Worm (Caenorhabditis elegans): ENCODE data around the gene T20D4.3.

T20D4.3 gene

DNA sequence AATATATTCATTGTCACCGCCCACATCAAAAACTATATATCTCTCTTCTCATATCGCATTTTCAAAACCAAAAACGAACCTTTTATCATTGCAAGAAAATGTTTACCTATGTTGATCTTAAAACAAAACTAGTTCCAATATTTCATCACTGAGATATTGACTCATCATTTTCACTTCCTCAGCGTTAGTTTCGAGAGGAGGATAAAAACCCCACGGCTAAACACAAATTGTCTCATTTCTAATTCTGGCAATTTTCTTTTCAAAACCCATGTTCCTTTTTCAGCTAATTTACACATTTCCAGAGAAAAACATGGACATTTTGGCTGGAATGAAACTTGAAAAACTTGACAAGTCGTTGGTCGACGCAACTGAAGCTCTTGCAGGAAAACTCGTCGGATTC is 9.4 kb upstream of the T20D4.3 start, which contains the start of gene T20D4.7:
Gene T20D4.7, plus strand, starts transcription at position 301 of the 400 bp plus-strand sequence.
- TF ChIP-seq egl-27 (tag; optimal IDR thresholded peaks at IDR 0.05): no peak
- no peak for TF ChIP-seq C34B4.2 (tag; optimal IDR thresholded peaks at IDR 0.05)
- TF ChIP-seq lin-39 (tag; optimal IDR thresholded peaks at IDR 0.05): no peak
- TF ChIP-seq efl-1 (optimal IDR thresholded peaks at IDR 0.05): no peak
- no peak for TF ChIP-seq efl-1 (GFP tag; optimal IDR thresholded peaks at IDR 0.05 in 1 of 2)
- TF ChIP-seq nhr-19 (GFP tag; conservative IDR thresholded peaks at IDR 0.05): no peak

DNA sequence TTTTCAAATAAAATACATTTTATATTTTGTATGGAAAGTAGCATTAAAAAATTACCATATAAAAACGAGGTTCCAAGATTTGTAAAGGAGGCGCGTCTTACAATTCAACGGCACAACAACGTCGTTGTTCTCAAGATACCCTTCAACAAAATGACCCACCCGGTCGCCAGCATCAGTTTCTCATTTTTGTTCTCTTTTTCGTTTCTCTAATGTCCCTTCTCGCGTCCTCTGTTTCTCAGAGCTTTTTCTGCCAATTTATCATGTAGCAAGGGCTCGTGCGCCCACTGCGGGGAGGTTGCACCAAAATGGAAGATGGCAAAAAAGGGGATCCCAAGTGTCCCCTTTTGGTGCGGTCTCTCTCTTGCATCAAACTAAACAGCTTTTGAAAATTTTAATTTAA is 8.5 kb upstream of the T20D4.3 start:
- TF ChIP-seq lin-15B (tag; optimal IDR thresholded peaks at IDR 0.05) (no peak), ztf-11 (tag; optimal IDR thresholded peaks at IDR 0.05) (no peak), dsc-1 (tag; optimal IDR thresholded peaks at IDR 0.05) (peak; percentile 14), ceh-63 (GFP tag; optimal IDR thresholded peaks at IDR 0.05) (no peak), grh-1 (GFP tag; IDR thresholded peaks at IDR 0.05) (no peak), mab-9 (GFP tag; IDR thresholded peaks at IDR 0.05) (no peak), ceh-88 (GFP tag; IDR thresholded peaks at IDR 0.05) (no peak), nhr-47 (tag; optimal IDR thresholded peaks at IDR 0.05) (no peak)

DNA sequence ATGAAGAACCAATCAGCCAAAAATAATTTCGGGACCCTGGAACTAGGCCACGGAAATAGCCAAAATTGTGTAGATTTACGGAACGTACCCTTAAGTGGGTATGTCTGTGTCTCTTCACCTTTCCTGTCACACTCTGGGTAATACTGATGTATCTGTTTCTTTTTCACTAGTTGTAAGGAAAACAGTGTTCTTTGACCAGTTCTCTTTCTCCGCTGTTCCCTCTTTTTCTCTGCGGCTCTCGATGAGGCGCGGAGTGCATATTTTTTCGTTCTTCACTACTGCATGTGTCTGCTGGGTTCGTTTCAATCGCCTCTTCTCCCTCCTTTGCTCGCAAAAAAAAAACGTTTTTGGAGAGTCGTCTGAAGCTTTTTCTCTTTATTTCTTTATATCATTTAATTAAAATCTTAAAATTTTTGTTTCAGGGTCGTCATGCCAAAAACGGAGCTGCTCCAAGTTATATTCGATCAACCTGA is 7.9 kb upstream of the T20D4.3 start, which contains the start of gene arrd-22:
Gene arrd-22, plus strand, starts transcription at position 423 of the 473 bp plus-strand sequence.
- TF ChIP-seq mep-1 (tag; optimal IDR thresholded peaks at IDR 0.05) (peak; percentile 38), ztf-11 (tag; optimal IDR thresholded peaks at IDR 0.05) (no peak), dsc-1 (tag; optimal IDR thresholded peaks at IDR 0.05) (no peak), nhr-19 (GFP tag; conservative IDR thresholded peaks at IDR 0.05) (peak; percentile 8; the same call in 1 of the 2 replicates), efl-1 (optimal IDR thresholded peaks at IDR 0.05) (no peak), efl-1 (GFP tag; optimal IDR thresholded peaks at IDR 0.05 in 1 of 2) (no peak), tbx-2 (tag; optimal IDR thresholded peaks at IDR 0.05) (no peak), C04F5.9 (tag; optimal IDR thresholded peaks at IDR 0.05) (no peak), rnt-1 (tag; optimal IDR thresholded peaks at IDR 0.05) (peak; percentile 30), unc-62 (GFP tag; optimal IDR thresholded peaks at IDR 0.05) (no peak), nhr-20 (tag; optimal IDR thresholded peaks at IDR 0.05) (peak; percentile 26), elt-2 (tag; optimal IDR thresholded peaks at IDR 0.05) (no peak), nhr-85 (tag) (peak; percentile 86), lin-13 (GFP tag; optimal IDR thresholded peaks at IDR 0.05) (no peak), nhr-11 (tag; optimal IDR thresholded peaks at IDR 0.05) (no peak), nhr-12 (tag; optimal IDR thresholded peaks at IDR 0.05) (no peak), nhr-28 (tag; optimal IDR thresholded peaks at IDR 0.05) (no peak), lin-14 (GFP tag; optimal IDR thresholded peaks at IDR 0.05) (peak; percentile 84), mef-2 (tag; optimal IDR thresholded peaks at IDR 0.05) (no peak), lin-39 (tag; optimal IDR thresholded peaks at IDR 0.05) (no peak), nhr-237 (tag; optimal IDR thresholded peaks at IDR 0.05) (no peak), blmp-1 (tag; optimal IDR thresholded peaks at IDR 0.05) (peak; percentile 38), nhr-77 (tag; optimal IDR thresholded peaks at IDR 0.05) (no peak), jun-1 (tag; optimal IDR thresholded peaks at IDR 0.05) (no peak), xbp-1 (tag; optimal IDR thresholded peaks at IDR 0.05) (no peak), unc-98 (GFP tag; IDR thresholded peaks at IDR 0.05) (no peak), ceh-82 (tag; optimal IDR thresholded peaks at IDR 0.05) (peak in 1 of 3 experiments; percentile 30), alr-1 (tag; optimal IDR thresholded peaks at IDR 0.05; ENCODE audit: borderline replicate concordance) (no peak), ceh-90 (tag; optimal IDR thresholded peaks at IDR 0.05) (no peak), fkh-4 (tag; optimal IDR thresholded peaks at IDR 0.05; ENCODE audit: borderline replicate concordance) (no peak), unc-130 (tag; optimal IDR thresholded peaks at IDR 0.05) (no peak)
